Worm (Caenorhabditis elegans) whole organism, midembryonic: ENCODE results near the gene K05F6.4.

Experiments
- T22C8.4 ChIP-seq: fragments of 200-800 bp; sonication (Bioruptor generic); IDR thresholded peaks from 2 replicates; pipeline ENCODE4 v1.3.6; 2022; ENCODE audit warnings: missing genetic modification characterization, missing compliant biosample characterization
- cog-1 ChIP-seq: sonication (generic microtip); optimal IDR thresholded peaks from 2 replicates; lab custom pipeline; 2016; ENCODE audit warnings: missing genetic modification characterization, missing compliant biosample characterization
- flt-1 ChIP-seq: fragments of 200-800 bp; sonication (Bioruptor generic); IDR thresholded peaks from 2 replicates; pipeline ENCODE4 v1.3.6; 2022; ENCODE audit warnings: missing genetic modification characterization, missing compliant biosample characterization
- klf-2 ChIP-seq: fragments of 200-800 bp; sonication (Bioruptor generic); conservative IDR thresholded peaks from 2 replicates; pipeline ENCODE4 v1.3.6; 2022; ENCODE audit warnings: missing genetic modification reagents, missing genetic modification characterization, missing compliant biosample characterization
- med-1 ChIP-seq: sonication (generic microtip); optimal IDR thresholded peaks from 2 replicates; lab custom pipeline; 2017; ENCODE audit warnings: missing genetic modification characterization, mild to moderate bottlenecking, missing compliant biosample characterization, antibody characterized with exemption, missing genetic modification reagents; ENCODE audit not compliant: insufficient read depth
- ref-1 ChIP-seq: fragments of 200-800 bp; sonication (Bioruptor generic); conservative IDR thresholded peaks from 2 replicates; pipeline ENCODE4 v1.3.6; 2022; ENCODE audit warnings: missing genetic modification reagents, missing genetic modification characterization, missing compliant biosample characterization
- tab-1 ChIP-seq: fragments of 200-800 bp; sonication (Bioruptor generic); IDR thresholded peaks from 2 replicates; pipeline ENCODE4 v1.3.6; 2022; ENCODE audit warnings: missing genetic modification characterization, missing compliant biosample characterization
- ztf-23 ChIP-seq: fragments of 200-800 bp; sonication (Bioruptor generic); IDR thresholded peaks from 2 replicates; pipeline ENCODE4 v1.3.6; 2022; ENCODE audit warnings: missing genetic modification reagents, missing genetic modification characterization, missing compliant biosample characterization
- ztf-29 ChIP-seq: fragments of 200-800 bp; sonication (Bioruptor generic); IDR thresholded peaks from 2 replicates; pipeline ENCODE4 v1.3.6; 2022; ENCODE audit warnings: missing genetic modification reagents, missing genetic modification characterization, missing compliant biosample characterization

The K05F6.4 gene

DNA sequence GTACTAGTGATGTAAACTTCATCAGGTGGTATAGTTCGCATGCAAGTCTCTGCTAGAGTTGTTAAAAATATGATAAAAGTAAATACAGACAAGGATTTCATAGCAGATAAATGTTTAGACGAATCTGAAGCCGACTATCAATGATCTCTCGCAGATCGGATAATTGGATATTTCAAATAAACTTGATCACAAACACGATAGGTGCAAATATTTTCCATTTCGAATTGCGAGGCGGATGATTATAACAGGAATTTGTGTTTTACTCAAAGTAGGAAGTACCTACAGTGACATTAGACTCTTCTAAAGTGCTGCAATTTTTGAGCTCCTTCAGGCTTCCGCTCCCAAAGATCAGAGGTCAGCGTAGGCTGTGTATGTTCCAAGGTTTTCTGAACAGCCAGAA is 46.6 kb downstream of the K05F6.4 start, which contains the start of gene T07H3.7:
Gene T07H3.7, minus strand, starts transcription at position 101 of the 400 bp plus-strand sequence.
- TF ChIP-seq ztf-23 (GFP tag; lab: Robert Waterston, UW), result no peak
- no peak for TF ChIP-seq cog-1 (tag; lab: Kevin White, UChicago)
- TF ChIP-seq flt-1 (GFP tag; lab: Robert Waterston, UW), result no peak
- no peak for TF ChIP-seq ref-1 (GFP tag; lab: Robert Waterston, UW)
- no peak for TF ChIP-seq ztf-29
- TF ChIP-seq klf-2 (GFP tag; lab: Robert Waterston, UW), result no peak
- TF ChIP-seq tab-1 (GFP tag; lab: Robert Waterston, UW), result no peak
- TF ChIP-seq T22C8.4, result no peak
- no peak for TF ChIP-seq med-1 (GFP tag; lab: Kevin White, UChicago)
